Worm (Caenorhabditis elegans): ENCODE measurements around the gene Y54G2A.18.
"Not testable (repeated sequence)": the region's sequence is repeated elsewhere in the genome, so short reads cannot be mapped to it uniquely, and the experiment has no call there.

DNA sequence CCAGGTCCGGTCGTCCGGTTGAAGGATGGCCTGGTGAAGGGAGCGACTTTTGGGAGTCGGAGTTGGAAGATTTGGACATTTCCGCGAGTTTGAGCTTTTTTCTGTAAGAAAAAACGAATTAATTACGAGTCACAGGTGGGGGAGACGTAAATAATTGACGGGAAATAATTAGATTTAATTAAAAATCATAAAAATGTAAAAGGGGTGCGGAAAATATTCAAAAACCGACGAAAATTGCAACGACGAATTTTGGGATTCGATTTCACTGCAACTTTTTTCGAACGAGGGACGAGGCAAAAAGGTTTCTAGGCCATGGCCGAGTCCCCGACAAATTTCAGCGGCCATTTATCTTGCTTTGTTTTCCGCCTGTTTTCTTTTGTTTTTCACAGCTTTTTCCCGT, 2.3 kb upstream of the Y54G2A.18 start, which contains the start of gene Y54G2A.19:
- TF ChIP-seq nhr-23 (tag; optimal IDR thresholded peaks at IDR 0.05); ama-1 (optimal IDR thresholded peaks at IDR 0.05); lin-11 (tag; optimal IDR thresholded peaks at IDR 0.05); nhr-237 (tag; optimal IDR thresholded peaks at IDR 0.05); nhr-77 (tag; optimal IDR thresholded peaks at IDR 0.05); alr-1 (tag; optimal IDR thresholded peaks at IDR 0.05); egl-27 (tag; optimal IDR thresholded peaks at IDR 0.05); mab-5 (tag; optimal IDR thresholded peaks at IDR 0.05); elt-3 (tag; optimal IDR thresholded peaks at IDR 0.05); aly-2 (tag; optimal IDR thresholded peaks at IDR 0.05); nhr-11 (tag; optimal IDR thresholded peaks at IDR 0.05); mdl-1 (tag; optimal IDR thresholded peaks at IDR 0.05): not testable (repeated sequence)

Measured in whole organism, L2 larva.